Worm (Caenorhabditis elegans): Measurements from ENCODE around the gene D2023.1.

The D2023.1 gene

DNA sequence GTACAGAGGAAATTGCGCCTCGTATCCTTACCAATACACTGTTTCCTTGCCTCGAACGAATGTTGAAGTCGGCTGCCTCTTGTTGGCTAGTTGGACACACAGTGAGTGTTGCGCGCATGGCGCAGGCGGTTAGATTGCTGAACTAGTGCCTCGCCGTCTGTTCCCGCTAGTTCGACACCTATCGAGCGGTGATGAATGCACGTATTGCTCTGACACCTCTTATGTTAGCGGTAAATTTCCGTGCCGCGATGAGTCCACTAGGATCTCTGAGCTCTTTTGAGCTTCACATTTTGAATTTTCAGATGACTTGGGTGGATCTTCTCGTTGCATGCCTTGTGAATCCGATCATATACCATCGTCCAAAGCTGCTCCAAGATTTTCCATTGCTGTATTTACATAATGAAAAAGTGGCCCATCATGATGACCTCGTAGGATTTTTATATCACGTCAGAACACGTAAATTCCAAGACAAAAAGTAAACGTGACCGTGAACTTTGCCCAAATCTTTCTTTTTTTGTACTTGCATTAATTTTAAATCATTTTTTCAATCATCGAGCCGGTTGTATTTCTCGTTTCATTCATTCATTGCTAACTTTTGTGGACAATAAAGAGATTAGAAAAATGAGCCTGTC lies 6.4 kb upstream of the D2023.1 start, which contains the start of gene F55A11.11 (continued):
- TF ChIP-seq skn-1 (tag; optimal IDR thresholded peaks at IDR 0.05) (peak; percentile 79), dpl-1 (GFP tag; optimal IDR thresholded peaks at IDR 0.05) (peak; percentile 43 to 54 (median 51)), snu-23 (GFP tag; optimal IDR thresholded peaks at IDR 0.05) (peak; percentile 83), mab-9 (GFP tag; IDR thresholded peaks at IDR 0.05) (peak; percentile 49; the same call in 1 of the 2 replicates), lin-13 (GFP tag; optimal IDR thresholded peaks at IDR 0.05) (peak; percentile 11), sptf-1 (tag; optimal IDR thresholded peaks at IDR 0.05) (no peak), ets-5 (GFP tag; IDR thresholded peaks at IDR 0.05) (no peak), lsy-2 (tag; optimal IDR thresholded peaks at IDR 0.05) (peak; percentile 71 to 85), elt-2 (tag; optimal IDR thresholded peaks at IDR 0.05) (peak; percentile 58), egl-13 (tag; optimal IDR thresholded peaks at IDR 0.05) (peak; percentile 47), tlp-1 (tag; optimal IDR thresholded peaks at IDR 0.05) (no peak), ama-1 (optimal IDR thresholded peaks at IDR 0.05) (peak; percentile 3), aha-1 (tag; optimal IDR thresholded peaks at IDR 0.05) (no peak), C04F5.9 (tag; optimal IDR thresholded peaks at IDR 0.05) (no peak), nhr-84 (tag; optimal IDR thresholded peaks at IDR 0.05) (no peak), pax-3 (tag; optimal IDR thresholded peaks at IDR 0.05) (peak; percentile 56), ceh-88 (GFP tag; IDR thresholded peaks at IDR 0.05) (no peak), hlh-4 (tag; optimal IDR thresholded peaks at IDR 0.05) (no peak), nhr-47 (tag; optimal IDR thresholded peaks at IDR 0.05) (peak; percentile 81), ceh-82 (tag; optimal IDR thresholded peaks at IDR 0.05) (peak; percentile 47 to 67 (median 55)), rnt-1 (tag; optimal IDR thresholded peaks at IDR 0.05) (peak; percentile 82), mep-1 (tag; optimal IDR thresholded peaks at IDR 0.05) (peak; percentile 42), ztf-4 (tag; optimal IDR thresholded peaks at IDR 0.05) (peak; percentile 61), lin-39 (tag; optimal IDR thresholded peaks at IDR 0.05) (no peak), ztf-11 (tag; optimal IDR thresholded peaks at IDR 0.05) (peak in 1 of 2 experiments; percentile 23), lin-35 (GFP tag; optimal IDR thresholded peaks at IDR 0.05) (peak; percentile 63 to 81), fkh-8 (tag; optimal IDR thresholded peaks at IDR 0.05) (peak; percentile 47), efl-3 (GFP tag; optimal IDR thresholded peaks at IDR 0.05) (peak; percentile 0), sup-37 (GFP tag; optimal IDR thresholded peaks at IDR 0.05) (peak; percentile 23), alr-1 (tag; optimal IDR thresholded peaks at IDR 0.05; ENCODE audit: borderline replicate concordance) (no peak), unc-98 (GFP tag; IDR thresholded peaks at IDR 0.05) (no peak), grh-1 (GFP tag; IDR thresholded peaks at IDR 0.05) (peak; percentile 11; the same call in 1 of the 2 replicates), C34B4.2 (tag; optimal IDR thresholded peaks at IDR 0.05) (no peak), fos-1 (tag; optimal IDR thresholded peaks at IDR 0.05) (peak; percentile 62), mdl-1 (tag; optimal IDR thresholded peaks at IDR 0.05) (peak in 1 of 2 experiments; percentile 72), nhr-11 (tag; optimal IDR thresholded peaks at IDR 0.05) (no peak), lin-14 (GFP tag; optimal IDR thresholded peaks at IDR 0.05) (peak; percentile 52), ceh-63 (GFP tag; optimal IDR thresholded peaks at IDR 0.05) (no peak), vab-15 (tag; optimal IDR thresholded peaks at IDR 0.05) (peak; percentile 3), hpl-2 (GFP tag; optimal IDR thresholded peaks at IDR 0.05) (no peak), tbx-2 (tag; optimal IDR thresholded peaks at IDR 0.05) (peak; percentile 41), ceh-90 (tag; optimal IDR thresholded peaks at IDR 0.05) (no peak)

DNA sequence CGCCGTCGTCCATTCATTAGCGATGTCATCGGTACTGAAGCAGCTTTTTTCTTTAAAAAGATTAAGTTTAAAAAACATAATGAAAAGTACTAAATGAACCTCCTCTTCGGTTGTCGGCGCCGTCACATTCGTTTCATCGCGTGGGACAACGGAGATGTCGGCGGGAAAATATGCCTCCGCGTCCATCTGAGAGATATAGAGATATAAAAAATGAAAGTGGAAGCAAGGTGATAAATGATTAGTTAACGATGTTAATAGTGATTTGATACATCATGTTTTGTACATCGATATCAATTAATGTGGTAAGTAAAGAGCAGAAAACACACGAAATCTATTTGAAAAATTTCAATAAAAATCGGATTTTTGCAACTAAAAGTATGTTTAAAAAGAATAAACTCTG lies 2.1 kb upstream of the D2023.1 start, which contains the start of gene F55A11.7:
Gene F55A11.7, minus strand, starts transcription at position 186 of the 400 bp plus-strand sequence.
- peak; percentile 94 for TF ChIP-seq blmp-1 (tag; optimal IDR thresholded peaks at IDR 0.05)
- no peak for TF ChIP-seq fkh-8 (tag; optimal IDR thresholded peaks at IDR 0.05)

All from whole organism, L1 larva.